Worm (Caenorhabditis elegans): Measurements from ENCODE around the gene ccz-1.

ce11 chrV:13647617-13648016 lies 31.1 kb upstream of the ccz-1 start:
- TF ChIP-seq ces-1 (GFP tag; optimal IDR thresholded peaks at IDR 0.05) = no peak
- TF ChIP-seq ztf-11 (tag; optimal IDR thresholded peaks at IDR 0.05) = no peak
- no peak for TF ChIP-seq ceh-82 (tag; optimal IDR thresholded peaks at IDR 0.05)
- no peak for TF ChIP-seq irx-1 (tag; optimal IDR thresholded peaks at IDR 0.05)
- no peak for TF ChIP-seq pag-3 (tag; optimal IDR thresholded peaks at IDR 0.05; ENCODE audit: borderline replicate concordance, insufficient read depth)
- no peak for TF ChIP-seq nhr-76 (tag; optimal IDR thresholded peaks at IDR 0.05)
- TF ChIP-seq jun-1 (tag; optimal IDR thresholded peaks at IDR 0.05) = no peak
- no peak for TF ChIP-seq sox-4 (tag; optimal IDR thresholded peaks at IDR 0.05)
